Worm (Caenorhabditis elegans) whole organism, L4 larva: ENCODE results near the gene capg-2.

Experiments used
- jun-1 ChIP-seq: fragments of 150-350 bp; optimal IDR thresholded peaks from 2 replicates; lab custom pipeline; 2014; ENCODE audit warnings: missing biosample characterization, missing genetic modification reagents, missing genetic modification characterization
- nhr-77 ChIP-seq: fragments of 150-350 bp; optimal IDR thresholded peaks from 2 replicates; lab custom pipeline; 2014; ENCODE audit warnings: missing biosample characterization, missing genetic modification characterization
- pqm-1 ChIP-seq: sonication (generic microtip); optimal IDR thresholded peaks from 2 replicates; lab custom pipeline; 2017; ENCODE audit warnings: missing biosample characterization, missing genetic modification characterization
- unc-62 ChIP-seq, 3 experiments: fragments of 150-350 bp in 1 of 3; sonication (generic microtip); optimal IDR thresholded peaks in 2 of 3; peaks in 1 of 3; 1 replicate in 1 of 3; 2 replicates in 2 of 3; lab custom pipeline; 2014 to 2017; ENCODE audit warnings: missing biosample characterization in 3 of 3, missing genetic modification characterization in 3 of 3, missing genetic modification reagents in 3 of 3, missing genotype in 1 of 3

DNA sequence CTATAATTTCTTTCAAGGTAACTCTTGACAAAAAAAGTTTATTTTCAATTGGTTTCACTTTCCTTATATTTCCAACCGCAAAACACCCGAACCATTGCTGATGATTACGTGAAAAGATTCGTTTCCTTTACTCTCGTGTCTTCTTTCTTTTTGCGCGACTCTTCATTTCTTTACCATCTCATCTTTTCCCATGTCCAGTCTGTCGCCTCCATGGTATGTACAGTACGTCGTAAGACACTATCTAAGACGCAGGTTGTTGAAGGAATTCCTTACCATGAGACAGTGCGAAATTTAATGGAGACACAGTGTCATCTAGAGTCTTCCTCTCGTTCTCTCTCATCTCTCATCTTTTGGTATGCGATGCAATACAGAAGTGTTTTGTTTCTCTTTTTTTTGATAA is 28.5 kb downstream of the capg-2 start:
- peak; percentile 32 for TF ChIP-seq pqm-1 (tag; lab: Kevin White, UChicago)
- TF ChIP-seq unc-62 (GFP tag; optimal IDR thresholded peaks at IDR 0.05 in 1 of 2; lab: Kevin White, UChicago), result peak in 1 of 2 experiments; percentile 95
- TF ChIP-seq unc-62 (tag; optimal IDR thresholded peaks at IDR 0.05; lab: Kevin White, UChicago), result no peak
- TF ChIP-seq jun-1 (tag; lab: Kevin White, UChicago), result peak; percentile 49
- TF ChIP-seq nhr-77, result peak; percentile 32
